Fruit fly (Drosophila melanogaster) whole organism, embryonic: ENCODE data around the gene Esyt2.

Experiments
- CG10654 ChIP-seq: fragments of 200-800 bp; sonication (Bioruptor generic); optimal IDR thresholded peaks from 2 replicates; lab custom pipeline; 2016; ENCODE audit warnings: missing biosample characterization, missing genetic modification characterization
- CG12236 ChIP-seq: fragments of 200-800 bp; sonication (Bioruptor generic); optimal IDR thresholded peaks from 2 replicates; lab custom pipeline; 2016; ENCODE audit warnings: missing biosample characterization, missing genetic modification characterization
- CG12942 ChIP-seq: fragments of 200-800 bp; sonication (Bioruptor generic); optimal IDR thresholded peaks from 3 replicates; lab custom pipeline; 2016; ENCODE audit warnings: missing biosample characterization, missing genetic modification characterization
- CG13123 ChIP-seq: fragments of 200-800 bp; sonication (Bioruptor generic); optimal IDR thresholded peaks from 2 replicates; lab custom pipeline; 2016; ENCODE audit warnings: missing biosample characterization, missing genetic modification characterization
- CG14965 ChIP-seq: fragments of 200-800 bp; sonication (Bioruptor generic); optimal IDR thresholded peaks from 2 replicates; lab custom pipeline; 2016; ENCODE audit warnings: missing biosample characterization, missing genetic modification characterization, borderline replicate concordance
- CG15479 ChIP-seq: fragments of 200-800 bp; sonication (Bioruptor generic); optimal IDR thresholded peaks from 3 replicates; lab custom pipeline; 2019; ENCODE audit warnings: missing biosample characterization, mild to moderate bottlenecking, missing genetic modification characterization, moderate library complexity
- CG17612 ChIP-seq: fragments of 200-800 bp; sonication (Bioruptor generic); IDR thresholded peaks from 2 replicates; pipeline ENCODE4 v1.3.6; 2022; ENCODE audit warnings: missing biosample characterization, missing genetic modification characterization
- CG2202 ChIP-seq: fragments of 200-800 bp; sonication (Bioruptor generic); optimal IDR thresholded peaks from 2 replicates; lab custom pipeline; 2018; ENCODE audit warnings: missing biosample characterization, mild to moderate bottlenecking, missing genetic modification characterization
- CG2712 ChIP-seq: fragments of 200-800 bp; optimal IDR thresholded peaks from 3 replicates; lab custom pipeline; 2019; ENCODE audit warnings: missing biosample characterization, mild to moderate bottlenecking, missing genetic modification characterization, moderate library complexity
- CG2889 ChIP-seq: fragments of 200-800 bp; sonication (Bioruptor generic); IDR thresholded peaks from 3 replicates; pipeline ENCODE4 v1.3.6; 2022; ENCODE audit warnings: missing biosample characterization, missing genetic modification characterization
- CG33213 ChIP-seq: fragments of 200-800 bp; sonication (Bioruptor generic); optimal IDR thresholded peaks from 3 replicates; lab custom pipeline; 2016; ENCODE audit warnings: missing biosample characterization, missing genetic modification characterization
- CG34422 ChIP-seq: fragments of 200-800 bp; sonication (Bioruptor generic); IDR thresholded peaks from 3 replicates; pipeline ENCODE4 v1.3.6; 2022; ENCODE audit warnings: missing biosample characterization, missing genetic modification characterization
- CG3838 ChIP-seq: fragments of 200-800 bp; sonication (Bioruptor generic); optimal IDR thresholded peaks from 3 replicates; lab custom pipeline; 2016; ENCODE audit warnings: missing biosample characterization, missing genetic modification characterization
- CG4820 ChIP-seq: fragments of 200-800 bp; sonication (Bioruptor generic); optimal IDR thresholded peaks from 3 replicates; lab custom pipeline; 2016; ENCODE audit warnings: missing biosample characterization, missing genetic modification characterization
- CG5245 ChIP-seq: fragments of 200-800 bp; sonication (Bioruptor generic); optimal IDR thresholded peaks from 3 replicates; lab custom pipeline; 2016; ENCODE audit warnings: missing biosample characterization, missing genetic modification characterization
- CG6689 ChIP-seq: fragments of 200-800 bp; sonication (Bioruptor generic); IDR thresholded peaks from 2 replicates; pipeline ENCODE4 v1.3.6; 2022; ENCODE audit warnings: missing biosample characterization, missing genetic modification characterization
- CG9727 ChIP-seq: fragments of 200-800 bp; sonication (Bioruptor generic); optimal IDR thresholded peaks from 3 replicates; lab custom pipeline; 2017; ENCODE audit warnings: missing biosample characterization, mild to moderate bottlenecking, missing genetic modification characterization
- CHES-1-like ChIP-seq: fragments of 200-800 bp; sonication (Bioruptor generic); optimal IDR thresholded peaks from 2 replicates; lab custom pipeline; 2016; ENCODE audit warnings: missing biosample characterization, missing genetic modification characterization
- CTCF ChIP-seq: fragments of 200-800 bp; sonication (Bioruptor generic); optimal IDR thresholded peaks from 2 replicates; lab custom pipeline; 2017; ENCODE audit warnings: missing biosample characterization, mild to moderate bottlenecking, missing genetic modification characterization, moderate library complexity
- Dad ChIP-seq: fragments of 200-800 bp; sonication (Bioruptor generic); optimal IDR thresholded peaks from 3 replicates; lab custom pipeline; 2016; ENCODE audit warnings: missing biosample characterization, missing genetic modification characterization
- Dref ChIP-seq: fragments of 200-800 bp; sonication (Bioruptor generic); IDR thresholded peaks from 2 replicates; pipeline ENCODE4 v1.3.6; 2022; ENCODE audit warnings: missing biosample characterization, missing genetic modification characterization
- HLH4C ChIP-seq: fragments of 200-800 bp; sonication (Bioruptor generic); IDR thresholded peaks from 3 replicates; pipeline ENCODE4 v1.3.6; 2022; ENCODE audit warnings: missing biosample characterization, missing genetic modification characterization; ENCODE audit not compliant: partially characterized antibody
- HmgZ ChIP-seq: fragments of 200-800 bp; sonication (Bioruptor generic); optimal IDR thresholded peaks from 2 replicates; lab custom pipeline; 2018; ENCODE audit warnings: missing biosample characterization, mild to moderate bottlenecking, missing genetic modification characterization
- Jarid2 ChIP-seq: fragments of 200-800 bp; sonication (Bioruptor generic); optimal IDR thresholded peaks from 3 replicates; lab custom pipeline; 2017; ENCODE audit warnings: mild to moderate bottlenecking, missing biosample characterization, missing genetic modification reagents, missing genetic modification characterization
- Lhr ChIP-seq: fragments of 200-800 bp; sonication (Bioruptor generic); optimal IDR thresholded peaks from 3 replicates; lab custom pipeline; 2017; ENCODE audit warnings: mild to moderate bottlenecking, missing biosample characterization, missing genetic modification reagents, missing genetic modification characterization
- NK7.1 ChIP-seq: fragments of 200-800 bp; sonication (Bioruptor generic); optimal IDR thresholded peaks from 3 replicates; lab custom pipeline; 2016; ENCODE audit warnings: missing biosample characterization, missing genetic modification characterization
- Oaz ChIP-seq: fragments of 200-800 bp; sonication (Bioruptor generic); IDR thresholded peaks from 2 replicates; pipeline ENCODE4 v1.3.6; 2022; ENCODE audit warnings: missing biosample characterization, missing genetic modification characterization
- Opbp ChIP-seq: fragments of 200-800 bp; sonication (Bioruptor generic); IDR thresholded peaks from 3 replicates; pipeline ENCODE4 v1.3.6; 2022; ENCODE audit warnings: missing biosample characterization, missing genetic modification characterization; ENCODE audit not compliant: partially characterized antibody
- Vsx1 ChIP-seq: fragments of 200-800 bp; sonication (Bioruptor generic); optimal IDR thresholded peaks from 2 replicates; lab custom pipeline; 2017; ENCODE audit warnings: missing biosample characterization, mild to moderate bottlenecking, missing genetic modification characterization, missing genetic modification reagents
- YL-1 ChIP-seq: fragments of 200-800 bp; sonication (Bioruptor generic); optimal IDR thresholded peaks from 3 replicates; lab custom pipeline; 2017; ENCODE audit warnings: missing biosample characterization, mild to moderate bottlenecking, missing genetic modification characterization
- bigmax ChIP-seq: fragments of 200-800 bp; sonication (Bioruptor generic); optimal IDR thresholded peaks from 2 replicates; lab custom pipeline; 2018; ENCODE audit warnings: missing biosample characterization, mild to moderate bottlenecking, missing genetic modification characterization
- cas ChIP-seq: fragments of 200-800 bp; sonication (Bioruptor generic); IDR thresholded peaks from 2 replicates; pipeline ENCODE4 v1.3.6; 2022; ENCODE audit warnings: missing biosample characterization, missing genetic modification characterization
- ci ChIP-seq: fragments of 200-800 bp; sonication (Bioruptor generic); IDR thresholded peaks from 3 replicates; pipeline ENCODE4 v1.3.6; 2022; ENCODE audit warnings: missing biosample characterization, missing genetic modification characterization
- crp ChIP-seq, 2 experiments: fragments of 200-800 bp; sonication (Bioruptor generic); optimal IDR thresholded peaks; 2 replicates in 1 of 2; 3 replicates in 1 of 2; lab custom pipeline; 2017; ENCODE audit warnings: missing biosample characterization in 2 of 2, missing genetic modification characterization in 2 of 2, mild to moderate bottlenecking in 1 of 2, moderate library complexity in 1 of 2
- cwo ChIP-seq: fragments of 200-800 bp; sonication (Bioruptor generic); optimal IDR thresholded peaks from 3 replicates; lab custom pipeline; 2017; ENCODE audit warnings: missing biosample characterization, missing genetic modification characterization, mild to moderate bottlenecking, moderate library complexity, missing genetic modification reagents
- ems ChIP-seq: fragments of 200-800 bp; sonication (Bioruptor generic); optimal IDR thresholded peaks from 3 replicates; lab custom pipeline; 2016; ENCODE audit warnings: missing biosample characterization, missing genetic modification characterization
- en ChIP-seq: fragments of 200-800 bp; sonication (Bioruptor generic); optimal IDR thresholded peaks from 2 replicates; lab custom pipeline; 2016; ENCODE audit warnings: missing biosample characterization, missing genetic modification characterization
- gce ChIP-seq: fragments of 200-800 bp; sonication (Bioruptor generic); IDR thresholded peaks from 3 replicates; pipeline ENCODE4 v1.3.6; 2022; ENCODE audit warnings: missing biosample characterization, missing genetic modification characterization
- ham ChIP-seq: fragments of 200-800 bp; sonication (Bioruptor generic); IDR thresholded peaks from 2 replicates; pipeline ENCODE4 v1.3.6; 2022; ENCODE audit warnings: missing biosample characterization, missing genetic modification characterization
- lola ChIP-seq, 3 experiments: fragments of >200 bp in 2 of 3; fragments of 200-800 bp in 1 of 3; sonication (Bioruptor generic) in 1 of 3; optimal IDR thresholded peaks; 2 replicates each; lab custom pipeline; 2017 to 2019; ENCODE audit warnings: missing biosample characterization in 3 of 3, missing genetic modification characterization in 3 of 3, mild to moderate bottlenecking in 1 of 3, moderate library complexity in 1 of 3
- pfk ChIP-seq: fragments of 200-800 bp; sonication (Bioruptor generic); optimal IDR thresholded peaks from 2 replicates; lab custom pipeline; 2018; ENCODE audit warnings: missing biosample characterization, mild to moderate bottlenecking, missing genetic modification characterization, moderate library complexity
- ranshi ChIP-seq: fragments of 200-800 bp; sonication (Bioruptor generic); IDR thresholded peaks from 2 replicates; pipeline ENCODE4 v1.3.6; 2022; ENCODE audit warnings: missing biosample characterization, missing genetic modification characterization
- row ChIP-seq: fragments of 200-800 bp; sonication (Bioruptor generic); IDR thresholded peaks from 3 replicates; pipeline ENCODE4 v1.3.6; 2022; ENCODE audit warnings: missing biosample characterization, missing genetic modification characterization
- sens-2 ChIP-seq: fragments of 200-800 bp; sonication (Bioruptor generic); IDR thresholded peaks from 2 replicates; pipeline ENCODE4 v1.3.6; 2022; ENCODE audit warnings: missing biosample characterization, missing genetic modification characterization
- shn ChIP-seq: fragments of 200-800 bp; sonication (Bioruptor generic); optimal IDR thresholded peaks from 3 replicates; lab custom pipeline; 2016; ENCODE audit warnings: missing biosample characterization, missing genetic modification characterization
- stc ChIP-seq: fragments of 200-800 bp; sonication (Bioruptor generic); IDR thresholded peaks from 2 replicates; pipeline ENCODE4 v1.3.6; 2022; ENCODE audit warnings: missing biosample characterization, missing genetic modification characterization
- tap ChIP-seq: fragments of 200-800 bp; optimal IDR thresholded peaks from 3 replicates; lab custom pipeline; 2019; ENCODE audit warnings: missing biosample characterization, mild to moderate bottlenecking, missing genetic modification characterization, moderate library complexity
- tgo ChIP-seq: fragments of 200-800 bp; sonication (Bioruptor generic); IDR thresholded peaks from 3 replicates; pipeline ENCODE4 v1.3.6; 2022; ENCODE audit warnings: missing biosample characterization, missing genetic modification characterization
- tna ChIP-seq: fragments of 200-800 bp; sonication (Bioruptor generic); IDR thresholded peaks from 2 replicates; pipeline ENCODE4 v1.3.6; 2022; ENCODE audit warnings: missing biosample characterization, missing genetic modification characterization; ENCODE audit not compliant: partially characterized antibody
- toy ChIP-seq: fragments of 200-800 bp; sonication (Bioruptor generic); IDR thresholded peaks from 2 replicates; pipeline ENCODE4 v1.3.6; 2022; ENCODE audit warnings: missing biosample characterization, missing genetic modification characterization

Esyt2 gene

DNA sequence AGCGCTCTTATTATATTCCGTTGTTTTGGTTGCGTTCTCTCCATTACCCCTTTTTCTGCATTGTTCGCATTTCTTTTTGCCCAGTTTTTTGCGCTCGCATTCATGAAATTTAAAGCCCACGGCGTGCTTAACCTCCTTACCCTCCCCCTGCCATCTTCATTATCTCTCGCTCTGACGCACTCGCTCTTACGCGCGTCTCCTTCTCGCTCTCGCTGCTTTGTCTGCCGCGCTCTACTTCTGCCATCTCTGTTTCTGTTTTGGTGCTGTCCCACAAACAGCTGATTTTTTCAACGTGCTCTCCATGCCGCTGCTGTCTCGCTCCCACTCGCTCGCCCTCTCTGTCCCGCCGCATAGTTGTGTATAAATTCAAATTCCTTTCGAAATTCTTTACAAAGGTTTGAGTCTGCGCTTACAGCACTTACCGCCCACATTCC lies 42.0 kb downstream of the Esyt2 start (continued):
- peak; percentile 32 for TF ChIP-seq CG2712 (tag; lab: Kevin White, UChicago)
- no peak for TF ChIP-seq CG14965 (GFP tag; lab: Kevin White, UChicago)
- TF ChIP-seq stc: no peak
- TF ChIP-seq CG34422 (GFP tag; lab: Robert Waterston, UW): no peak
- no peak for TF ChIP-seq ems (GFP tag; lab: Kevin White, UChicago)
- TF ChIP-seq CG3838 (GFP tag; lab: Kevin White, UChicago): no peak
- no peak for TF ChIP-seq ranshi

DNA sequence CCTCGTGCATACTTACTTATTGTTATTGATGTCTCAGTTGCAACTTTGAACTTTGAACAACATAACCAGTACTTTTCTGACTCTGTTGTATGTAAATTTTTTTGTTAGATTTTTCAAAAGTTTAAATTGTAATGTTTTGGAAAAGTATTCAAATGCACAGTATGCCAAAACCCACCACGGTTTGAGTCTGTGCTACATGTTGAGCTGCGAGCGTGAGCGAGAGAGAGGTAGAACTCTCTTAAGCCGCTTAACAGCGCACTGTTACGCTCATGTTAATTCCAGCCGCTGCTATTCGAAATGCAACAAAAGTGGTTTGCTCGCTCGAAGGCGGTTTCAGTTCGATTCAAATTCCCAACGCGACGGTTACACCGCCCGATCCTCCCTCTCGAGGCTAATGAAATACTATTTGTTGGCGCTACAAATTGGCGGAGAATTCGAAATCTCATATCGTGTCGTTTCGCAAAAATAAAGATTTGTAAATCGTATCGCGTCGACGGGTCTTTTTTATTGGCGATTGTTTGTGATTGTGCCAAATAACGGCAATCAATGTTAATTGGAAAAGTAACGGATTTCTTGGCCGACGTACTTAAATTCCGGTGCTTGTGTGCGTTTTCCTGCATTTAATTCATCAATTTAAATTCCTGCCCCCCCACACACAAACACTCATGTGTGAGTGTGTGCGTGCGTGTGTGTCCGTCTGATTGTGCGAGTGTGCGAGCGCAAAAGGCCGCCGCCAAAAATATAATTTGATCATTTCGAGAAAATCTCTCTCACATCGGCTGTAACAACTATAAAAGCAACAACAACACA lies 44.5 kb downstream of the Esyt2 start:
- TF ChIP-seq NK7.1 (GFP tag; lab: Kevin White, UChicago): no peak
- TF ChIP-seq CG33213 (GFP tag; lab: Kevin White, UChicago): no peak
- no peak for TF ChIP-seq CHES-1-like
- TF ChIP-seq CG6689 (GFP tag; lab: Robert Waterston, UW): no peak
- TF ChIP-seq crp (GFP tag; optimal IDR thresholded peaks at IDR 0.05; lab: Kevin White, UChicago): peak in 1 of 2 experiments; percentile 31
- no peak for TF ChIP-seq Oaz
- no peak for TF ChIP-seq CG2889
- TF ChIP-seq toy (GFP tag; lab: Robert Waterston, UW): no peak
- TF ChIP-seq CG5245 (GFP tag; lab: Kevin White, UChicago): no peak
- no peak for TF ChIP-seq YL-1 (GFP tag; lab: Kevin White, UChicago)
- no peak for TF ChIP-seq tap (tag; lab: Kevin White, UChicago)
- TF ChIP-seq CG12942 (GFP tag; lab: Kevin White, UChicago): no peak
- no peak for TF ChIP-seq CG15479 (GFP tag; lab: Kevin White, UChicago)
- TF ChIP-seq row (GFP tag; lab: Robert Waterston, UW): no peak
- no peak for TF ChIP-seq tgo
- TF ChIP-seq Dref (GFP tag; lab: Robert Waterston, UW): no peak
- no peak for TF ChIP-seq Opbp (GFP tag; lab: Robert Waterston, UW)
- no peak for TF ChIP-seq CG10654 (GFP tag; lab: Kevin White, UChicago)
- no peak for TF ChIP-seq gce
- no peak for TF ChIP-seq CG17612 (GFP tag; lab: Robert Waterston, UW)
- TF ChIP-seq CG13123 (GFP tag; lab: Kevin White, UChicago): no peak
- TF ChIP-seq CG12236 (GFP tag; lab: Kevin White, UChicago): no peak
- TF ChIP-seq cwo (GFP tag; lab: Kevin White, UChicago): no peak
- TF ChIP-seq shn (GFP tag; lab: Kevin White, UChicago): no peak
- no peak for TF ChIP-seq HmgZ (tag; lab: Kevin White, UChicago)
- no peak for TF ChIP-seq CG2202 (tag; lab: Kevin White, UChicago)
- TF ChIP-seq CG4820: no peak
- TF ChIP-seq cas (GFP tag; lab: Robert Waterston, UW): no peak
- no peak for TF ChIP-seq lola (GFP tag; optimal IDR thresholded peaks at IDR 0.05; lab: Kevin White, UChicago)
- TF ChIP-seq Jarid2 (GFP tag; lab: Kevin White, UChicago): peak; percentile 97
- peak; percentile 34 for TF ChIP-seq Vsx1 (GFP tag; lab: Kevin White, UChicago)
- no peak for TF ChIP-seq ham
- no peak for TF ChIP-seq tna (GFP tag; lab: Robert Waterston, UW)
- peak; percentile 55 for TF ChIP-seq CTCF (GFP tag; lab: Kevin White, UChicago)
- no peak for TF ChIP-seq en (GFP tag; lab: Kevin White, UChicago)
- TF ChIP-seq sens-2: no peak
- no peak for TF ChIP-seq HLH4C (GFP tag; lab: Robert Waterston, UW)
- TF ChIP-seq CG9727 (GFP tag; lab: Kevin White, UChicago): no peak
- TF ChIP-seq Lhr (GFP tag; lab: Kevin White, UChicago): no peak
- no peak for TF ChIP-seq ci (GFP tag; lab: Robert Waterston, UW)
- TF ChIP-seq bigmax (GFP tag; lab: Kevin White, UChicago): no peak
- TF ChIP-seq pfk: no peak
- TF ChIP-seq Dad (GFP tag; lab: Kevin White, UChicago): no peak
